Worm (Caenorhabditis elegans) whole organism, mixed stage, embryonic: ENCODE results near the gene srx-76.

Source experiments
- ceh-39 ChIP-seq: fragments of 150-350 bp; optimal IDR thresholded peaks from 2 replicates; lab custom pipeline; 2014; ENCODE audit warnings: missing biosample characterization, missing genetic modification characterization
- ceh-83 ChIP-seq: fragments of 200-800 bp; sonication (Bioruptor generic); optimal IDR thresholded peaks from 2 replicates; lab custom pipeline; 2018; ENCODE audit warnings: mild to moderate bottlenecking, missing genetic modification characterization, missing compliant biosample characterization
- ces-1 ChIP-seq: fragments of 150-350 bp; optimal IDR thresholded peaks from 2 replicates; lab custom pipeline; 2014; ENCODE audit warnings: missing biosample characterization, missing genetic modification reagents, missing genetic modification characterization
- drap-1 ChIP-seq: fragments of 200-800 bp; sonication (Bioruptor generic); optimal IDR thresholded peaks from 3 replicates; lab custom pipeline; 2018; ENCODE audit warnings: mild to moderate bottlenecking, missing genetic modification characterization, missing compliant biosample characterization
- elt-3 ChIP-seq: fragments of 150-350 bp; optimal IDR thresholded peaks from 2 replicates; lab custom pipeline; 2014; ENCODE audit warnings: missing biosample characterization, missing genetic modification characterization
- flh-1 ChIP-seq: fragments of 200-800 bp; sonication (Bioruptor generic); optimal IDR thresholded peaks from 2 replicates; lab custom pipeline; 2018; ENCODE audit warnings: mild to moderate bottlenecking, missing genetic modification characterization, moderate library complexity, missing compliant biosample characterization
- lin-32 ChIP-seq: fragments of 200-800 bp; sonication (Bioruptor generic); optimal IDR thresholded peaks from 2 replicates; lab custom pipeline; 2018; ENCODE audit warnings: mild to moderate bottlenecking, missing genetic modification characterization, missing compliant biosample characterization
- mab-5 ChIP-seq: fragments of 150-350 bp; optimal IDR thresholded peaks from 2 replicates; lab custom pipeline; 2014; ENCODE audit warnings: missing biosample characterization, missing genetic modification characterization
- mep-1 ChIP-seq: fragments of 150-350 bp; optimal IDR thresholded peaks from 2 replicates; lab custom pipeline; 2017; ENCODE audit warnings: missing biosample characterization, missing genetic modification reagents, missing genetic modification characterization, inconsistent platforms
- mls-2 ChIP-seq: sonication (generic microtip); optimal IDR thresholded peaks from 2 replicates; lab custom pipeline; 2016; ENCODE audit warnings: mild to moderate bottlenecking, missing genetic modification characterization, moderate library complexity, missing compliant biosample characterization
- nhr-12 ChIP-seq: fragments of 150-350 bp; optimal IDR thresholded peaks from 2 replicates; lab custom pipeline; 2014; ENCODE audit warnings: missing biosample characterization, missing genetic modification characterization
- nhr-2 ChIP-seq: fragments of 150-350 bp; optimal IDR thresholded peaks from 2 replicates; lab custom pipeline; 2014; ENCODE audit warnings: missing biosample characterization, missing genetic modification characterization
- nhr-237 ChIP-seq: fragments of 150-350 bp; optimal IDR thresholded peaks from 2 replicates; lab custom pipeline; 2014; ENCODE audit warnings: missing biosample characterization, missing genetic modification characterization
- nhr-28 ChIP-seq: fragments of 150-350 bp; optimal IDR thresholded peaks from 2 replicates; lab custom pipeline; 2014; ENCODE audit warnings: missing biosample characterization, missing genetic modification characterization
- pha-4 ChIP-seq: fragments of 150-350 bp; optimal IDR thresholded peaks from 2 replicates; lab custom pipeline; 2018; ENCODE audit warnings: missing biosample characterization, missing genetic modification reagents, missing genetic modification characterization
- sem-2 ChIP-seq: fragments of 200-800 bp; sonication (Bioruptor generic); optimal IDR thresholded peaks from 2 replicates; lab custom pipeline; 2018; ENCODE audit warnings: mild to moderate bottlenecking, missing genetic modification characterization, missing compliant biosample characterization
- sptf-1 ChIP-seq: sonication (generic microtip); optimal IDR thresholded peaks from 2 replicates; lab custom pipeline; 2017; ENCODE audit warnings: mild to moderate bottlenecking, missing genetic modification characterization, moderate library complexity, missing compliant biosample characterization
- unc-120 ChIP-seq: sonication (generic microtip); optimal IDR thresholded peaks from 2 replicates; lab custom pipeline; 2017; ENCODE audit warnings: missing genetic modification characterization, missing compliant biosample characterization; ENCODE audit not compliant: poor library complexity, severe bottlenecking
- unc-39 ChIP-seq: fragments of 150-350 bp; optimal IDR thresholded peaks from 2 replicates; lab custom pipeline; 2014; ENCODE audit warnings: missing biosample characterization, missing genetic modification characterization
- unc-62 ChIP-seq: fragments of 150-350 bp; optimal IDR thresholded peaks from 2 replicates; lab custom pipeline; 2014; ENCODE audit warnings: missing biosample characterization, missing genetic modification reagents, missing genetic modification characterization
- zip-8 ChIP-seq: fragments of 150-350 bp; optimal IDR thresholded peaks from 2 replicates; lab custom pipeline; 2014; ENCODE audit warnings: missing biosample characterization, missing genetic modification characterization
- ztf-11 ChIP-seq: fragments of 150-350 bp; optimal IDR thresholded peaks from 2 replicates; lab custom pipeline; 2014; ENCODE audit warnings: missing biosample characterization, missing genetic modification characterization

The srx-76 gene

DNA sequence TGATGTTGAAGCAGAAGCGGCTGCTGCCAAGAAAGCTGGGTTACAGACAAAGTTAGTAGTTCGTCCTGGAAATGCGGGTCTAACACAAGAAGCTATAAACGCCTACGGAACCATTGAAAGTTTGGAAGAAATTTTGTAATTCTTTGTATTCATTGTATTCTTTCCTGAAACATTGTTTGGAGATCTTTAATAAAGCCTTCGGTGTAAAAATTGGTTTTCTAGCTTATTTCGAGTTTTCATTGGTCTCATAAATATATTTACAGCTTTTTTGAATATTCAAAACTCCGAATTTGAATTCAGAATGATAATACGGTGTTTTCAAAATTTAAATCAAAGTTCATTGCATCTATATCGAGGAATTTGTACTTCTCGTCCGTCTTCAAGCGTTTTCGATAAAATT is 43.2 kb downstream of the srx-76 start, which contains the start of gene F58H1.8:
TSS of gene F58H1.8 (plus strand) at position 301 of the 400 bp plus-strand sequence.
- TF ChIP-seq ces-1 (GFP tag; lab: Kevin White, UChicago) (no peak), unc-62 (GFP tag; lab: Kevin White, UChicago) (no peak), ztf-11 (tag; lab: Kevin White, UChicago) (no peak), nhr-237 (tag; lab: Kevin White, UChicago) (no peak)

DNA sequence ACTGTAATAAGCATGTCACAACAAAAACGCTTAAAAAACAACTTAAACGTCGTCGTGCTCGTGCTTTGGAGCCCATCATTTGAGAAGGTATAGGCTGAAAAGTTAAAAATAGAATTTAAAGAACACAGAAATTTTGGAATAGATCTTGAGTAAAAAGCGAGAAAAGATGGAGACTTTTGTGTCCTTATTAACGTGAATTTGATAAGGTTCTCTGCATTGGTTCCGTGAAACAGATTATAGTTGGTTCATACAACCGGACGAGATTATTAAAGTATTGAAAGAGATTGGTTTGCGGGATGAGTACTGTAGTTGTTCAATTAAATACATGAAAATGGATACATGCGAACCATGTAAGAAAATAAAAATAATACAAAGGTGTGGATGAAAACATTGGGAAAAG is 46.1 kb downstream of the srx-76 start, which contains the start of gene gpla-1:
TSS of gene gpla-1 (minus strand) at position 101 of the 400 bp plus-strand sequence.
- TF ChIP-seq nhr-28 (tag; lab: Kevin White, UChicago) (no peak), unc-120 (tag; lab: Kevin White, UChicago) (no peak), ces-1 (GFP tag; lab: Kevin White, UChicago) (no peak), nhr-2 (tag; lab: Kevin White, UChicago) (no peak), sptf-1 (tag; lab: Kevin White, UChicago) (no peak), pha-4 (tag; lab: Kevin White, UChicago) (no peak), elt-3 (tag; lab: Kevin White, UChicago) (no peak), ceh-83 (GFP tag; lab: Kevin White, UChicago) (no peak)

DNA sequence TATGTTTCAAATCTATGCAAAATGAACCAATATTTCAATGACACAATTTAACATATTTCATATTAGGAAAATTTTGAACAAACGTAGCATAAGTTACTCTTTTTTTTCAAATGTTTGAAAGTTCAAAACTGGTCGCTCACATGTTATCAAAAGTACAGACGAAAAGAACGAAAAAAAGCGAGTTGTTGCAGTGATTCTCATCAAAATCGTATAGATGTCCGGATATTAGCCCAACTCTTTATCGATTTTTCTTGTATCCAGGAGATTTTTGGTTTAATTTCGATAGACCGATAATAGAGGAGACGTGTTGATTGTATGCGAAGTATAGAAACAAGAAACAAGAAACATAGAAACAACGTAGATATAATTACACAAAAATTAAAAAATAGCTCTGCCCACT is 48.7 kb downstream of the srx-76 start:
- TF ChIP-seq unc-62 (GFP tag; lab: Kevin White, UChicago) (no peak), mls-2 (tag; lab: Kevin White, UChicago) (no peak), nhr-2 (tag; lab: Kevin White, UChicago) (no peak), unc-39 (tag; lab: Kevin White, UChicago) (no peak), flh-1 (GFP tag; lab: Kevin White, UChicago) (no peak), ceh-39 (tag; lab: Kevin White, UChicago) (no peak), drap-1 (GFP tag; lab: Kevin White, UChicago) (no peak), ztf-11 (tag; lab: Kevin White, UChicago) (no peak), nhr-28 (tag; lab: Kevin White, UChicago) (no peak), lin-32 (GFP tag; lab: Kevin White, UChicago) (no peak), pha-4 (tag; lab: Kevin White, UChicago) (no peak)

DNA sequence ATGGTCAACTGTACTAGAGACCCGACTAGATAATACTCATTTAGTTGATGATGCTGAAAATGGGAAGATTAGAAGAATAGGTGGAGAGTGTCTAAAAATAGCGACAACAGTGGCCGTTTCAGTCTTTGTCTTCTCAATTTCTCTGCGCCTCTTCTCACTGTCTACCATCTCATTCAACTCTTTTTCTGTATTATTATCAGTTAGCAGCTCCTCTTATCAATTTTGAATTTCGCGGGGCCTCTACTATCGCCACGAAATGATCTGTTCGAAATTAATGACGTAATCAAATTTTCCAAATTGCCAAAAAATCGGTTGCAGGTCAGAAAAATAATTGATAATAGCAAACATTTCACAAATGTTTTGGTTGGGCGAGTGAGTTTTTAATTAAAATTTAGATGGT is 50.1 kb downstream of the srx-76 start:
- TF ChIP-seq zip-8 (tag; lab: Kevin White, UChicago) (peak; percentile 68), ztf-11 (tag; lab: Kevin White, UChicago) (no peak), nhr-12 (tag; lab: Kevin White, UChicago) (no peak), unc-62 (GFP tag; lab: Kevin White, UChicago) (no peak), mab-5 (tag; lab: Kevin White, UChicago) (no peak), sem-2 (GFP tag; lab: Kevin White, UChicago) (no peak)

DNA sequence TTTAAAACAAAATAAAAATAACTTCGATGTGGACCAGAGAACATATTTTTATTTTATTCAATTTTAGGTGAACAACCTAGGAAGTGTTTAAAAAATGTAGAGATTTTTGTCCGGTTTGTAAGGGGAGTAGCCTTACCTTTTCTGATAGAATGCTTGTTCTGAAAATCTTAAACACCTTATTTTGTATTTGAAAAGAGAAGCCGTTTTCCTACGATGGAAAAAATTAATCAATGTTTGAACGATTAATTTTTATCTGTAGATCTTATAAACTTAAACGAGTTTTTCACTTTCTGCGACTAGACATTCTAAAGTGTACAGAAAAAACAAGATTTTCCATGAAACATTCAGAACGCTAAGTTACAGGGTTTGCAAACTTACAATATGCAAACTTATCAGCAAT is 50.7 kb downstream of the srx-76 start, which contains the start of gene F58H1.6:
TSS of gene F58H1.6 (plus strand) at position 301 of the 400 bp plus-strand sequence.
- no peak for TF ChIP-seq mep-1 (tag; lab: Kevin White, UChicago)
